Fruit fly (Drosophila melanogaster): ENCODE data around the gene CG1582.

The CG1582 gene

dm6 chrX:10877087-10877935 lies 21.8 kb downstream of the CG1582 start, which contains the start of gene CG1637 (continued):
- TF ChIP-seq zfh2 (GFP tag; optimal IDR thresholded peaks at IDR 0.05) = no peak
- no peak for TF ChIP-seq CG31441 (GFP tag; IDR thresholded peaks at IDR 0.05)
- no peak for TF ChIP-seq CG2875 (GFP tag; optimal IDR thresholded peaks at IDR 0.05)
- no peak for TF ChIP-seq Jarid2 (GFP tag; optimal IDR thresholded peaks at IDR 0.05)
- no peak for TF ChIP-seq CG12744 (GFP tag; optimal IDR thresholded peaks at IDR 0.05)
- no peak for TF ChIP-seq jing (GFP tag; optimal IDR thresholded peaks at IDR 0.05)
- no peak for TF ChIP-seq D19B (GFP tag; optimal IDR thresholded peaks at IDR 0.05)
- no peak for TF ChIP-seq tup (GFP tag; optimal IDR thresholded peaks at IDR 0.05)
- TF ChIP-seq so (GFP tag; IDR thresholded peaks at IDR 0.05) = no peak
- TF ChIP-seq sim (GFP tag; IDR thresholded peaks at IDR 0.05) = no peak
- TF ChIP-seq croc (GFP tag; conservative IDR thresholded peaks at IDR 0.05) = no peak
- no peak for TF ChIP-seq CTCF (GFP tag; optimal IDR thresholded peaks at IDR 0.05)
- no peak for TF ChIP-seq Rx (GFP tag; IDR thresholded peaks at IDR 0.05)
- no peak for TF ChIP-seq Ravus (GFP tag; IDR thresholded peaks at IDR 0.05)
- TF ChIP-seq Vsx1 (GFP tag; optimal IDR thresholded peaks at IDR 0.05) = no peak
- no peak for TF ChIP-seq CG33213 (GFP tag; optimal IDR thresholded peaks at IDR 0.05)
- TF ChIP-seq lab (GFP tag; optimal IDR thresholded peaks at IDR 0.05) = no peak
- no peak for TF ChIP-seq Optix (GFP tag; IDR thresholded peaks at IDR 0.05)
- no peak for TF ChIP-seq CG10366 (GFP tag; IDR thresholded peaks at IDR 0.05)
- peak; percentile 75 for TF ChIP-seq CG9797 (GFP tag; optimal IDR thresholded peaks at IDR 0.05)
- TF ChIP-seq CG30431 (GFP tag; optimal IDR thresholded peaks at IDR 0.05) = no peak
- TF ChIP-seq jigr1 (GFP tag; IDR thresholded peaks at IDR 0.05) = no peak
- TF ChIP-seq Mad (GFP tag; optimal IDR thresholded peaks at IDR 0.05) = no peak
- TF ChIP-seq CG13894 (tag; optimal IDR thresholded peaks at IDR 0.05) = no peak
- TF ChIP-seq Hr78 (GFP tag; optimal IDR thresholded peaks at IDR 0.05) = no peak
- TF ChIP-seq Dfd (GFP tag; optimal IDR thresholded peaks at IDR 0.05) = no peak
- TF ChIP-seq dysf (GFP tag; IDR thresholded peaks at IDR 0.05) = no peak
- TF ChIP-seq crc (GFP tag; optimal IDR thresholded peaks at IDR 0.05) = no peak
- TF ChIP-seq CG7786 (GFP tag; optimal IDR thresholded peaks at IDR 0.05) = no peak
- no peak for TF ChIP-seq kay (GFP tag; optimal IDR thresholded peaks at IDR 0.05)
- no peak for TF ChIP-seq slbo (GFP tag; IDR thresholded peaks at IDR 0.05)
- no peak for TF ChIP-seq tgo (GFP tag; IDR thresholded peaks at IDR 0.05)
- TF ChIP-seq D (optimal IDR thresholded peaks at IDR 0.05) = peak; percentile 52
- TF ChIP-seq D (GFP tag; optimal IDR thresholded peaks at IDR 0.05) = no peak
- no peak for TF ChIP-seq HmgD (GFP tag; optimal IDR thresholded peaks at IDR 0.05)
- TF ChIP-seq fd3F (GFP tag; optimal IDR thresholded peaks at IDR 0.05) = no peak
- TF ChIP-seq CG33557 (GFP tag; optimal IDR thresholded peaks at IDR 0.05) = no peak
- no peak for TF ChIP-seq unpg (GFP tag; optimal IDR thresholded peaks at IDR 0.05)
- peak; percentile 64 for TF ChIP-seq CG2116 (GFP tag; optimal IDR thresholded peaks at IDR 0.05)
- TF ChIP-seq CG13296 (GFP tag; optimal IDR thresholded peaks at IDR 0.05) = no peak
- TF ChIP-seq CG10959 (GFP tag; IDR thresholded peaks at IDR 0.05) = no peak
- TF ChIP-seq CG10565 (GFP tag; optimal IDR thresholded peaks at IDR 0.05) = no peak
- no peak for TF ChIP-seq CG10462 (GFP tag; optimal IDR thresholded peaks at IDR 0.05)
- peak; percentile 42 for TF ChIP-seq dmrt99B (tag; optimal IDR thresholded peaks at IDR 0.05)
- no peak for TF ChIP-seq cato (GFP tag; optimal IDR thresholded peaks at IDR 0.05; ENCODE audit: borderline replicate concordance)
- no peak for TF ChIP-seq gsb (GFP tag; IDR thresholded peaks at IDR 0.05)
- no peak for TF ChIP-seq Side (GFP tag; optimal IDR thresholded peaks at IDR 0.05)
- no peak for TF ChIP-seq CG32767 (GFP tag; IDR thresholded peaks at IDR 0.05)
- TF ChIP-seq unc-4 (GFP tag; IDR thresholded peaks at IDR 0.05; ENCODE audit: partially characterized antibody) = peak; percentile 65
- TF ChIP-seq Awh (GFP tag; IDR thresholded peaks at IDR 0.05) = no peak
- TF ChIP-seq Dad (GFP tag; optimal IDR thresholded peaks at IDR 0.05) = no peak

All from whole organism, embryonic.